Fruit fly (Drosophila melanogaster): ENCODE results near the gene shop.

- TF ChIP-seq Snoo (tag; optimal IDR thresholded peaks at IDR 0.05): no peak
- TF ChIP-seq CG17806 (tag; optimal IDR thresholded peaks at IDR 0.05): no peak
- no peak for TF ChIP-seq Ets98B (GFP tag; IDR thresholded peaks at IDR 0.05)
- no peak for TF ChIP-seq gl (tag; optimal IDR thresholded peaks at IDR 0.05)
- TF ChIP-seq Pif1B (GFP tag; optimal IDR thresholded peaks at IDR 0.05): no peak
- TF ChIP-seq CG15710 (tag; optimal IDR thresholded peaks at IDR 0.05): no peak
- no peak for TF ChIP-seq CG10348 (GFP tag; IDR thresholded peaks at IDR 0.05)
- no peak for TF ChIP-seq EcR (GFP tag; optimal IDR thresholded peaks at IDR 0.05)
- TF ChIP-seq CG12605 (GFP tag; IDR thresholded peaks at IDR 0.05): no peak
- TF ChIP-seq CG32121 (GFP tag; IDR thresholded peaks at IDR 0.05): no peak
- TF ChIP-seq CG13204 (GFP tag; optimal IDR thresholded peaks at IDR 0.05): no peak
These were observed 13.4 kb downstream of the shop start for dm6 chrX:18835003-18835402.

All from whole organism, pupa.